Fruit fly (Drosophila melanogaster): ENCODE data around the gene Delta.
A peak's percentile ranks its signal among the peaks of the same experiment; 100 is the strongest.

DNA sequence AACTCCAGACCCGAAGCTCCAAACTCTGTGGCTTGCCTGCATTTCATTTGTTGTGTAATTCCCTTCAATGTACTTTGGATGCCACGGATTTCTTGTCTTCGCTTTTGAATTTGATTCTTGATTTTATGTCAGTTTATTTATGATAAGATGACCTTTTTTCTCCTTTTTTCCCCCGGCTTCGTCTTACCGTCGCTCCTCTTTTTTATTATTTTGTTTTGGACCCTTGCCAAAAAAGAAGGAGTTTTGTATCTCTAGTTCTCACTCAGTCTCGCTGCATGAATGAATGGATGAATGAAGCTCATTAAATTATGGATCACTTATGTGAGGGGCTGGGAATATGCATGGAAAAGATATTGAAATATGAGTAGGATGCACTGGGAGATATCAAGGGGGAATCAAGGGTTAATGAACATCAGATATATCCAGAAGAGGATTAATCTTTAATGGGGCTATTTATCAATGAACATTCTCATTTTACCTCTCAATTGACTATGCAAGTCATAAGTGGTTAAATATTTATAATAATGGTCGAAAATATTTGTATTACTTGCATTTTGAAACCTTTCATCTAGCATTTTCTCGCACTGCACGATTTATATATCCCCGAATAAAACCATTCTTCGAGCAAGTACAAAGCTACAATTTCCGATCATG is 26.1 kb downstream of the Delta start:
- TF ChIP-seq Crg-1 (GFP tag; optimal IDR thresholded peaks at IDR 0.05) (no peak), bab1 (GFP tag; optimal IDR thresholded peaks at IDR 0.05) (no peak), kay (GFP tag; ENCODE audit: borderline replicate concordance) (no peak), tj (GFP tag; optimal IDR thresholded peaks at IDR 0.05) (peak; percentile 5), cnc (optimal IDR thresholded peaks at IDR 0.05) (no peak), ovo (GFP tag; optimal IDR thresholded peaks at IDR 0.05) (no peak), CG11617 (GFP tag; optimal IDR thresholded peaks at IDR 0.05) (no peak), CG1620 (GFP tag; optimal IDR thresholded peaks at IDR 0.05) (no peak), CG14711 (tag; optimal IDR thresholded peaks at IDR 0.05) (no peak), cic (GFP tag; optimal IDR thresholded peaks at IDR 0.05) (no peak), Hr96 (GFP tag; optimal IDR thresholded peaks at IDR 0.05) (no peak), CG12768 (GFP tag; optimal IDR thresholded peaks at IDR 0.05) (no peak)

Measured in whole organism, adult.